Fruit fly (Drosophila melanogaster) whole organism, embryonic: ENCODE measurements around the gene Tg.

Experiments used
- Aef1 ChIP-seq: fragments of 200-800 bp; sonication (Bioruptor generic); IDR thresholded peaks from 3 replicates; pipeline ENCODE4 v1.3.6; 2022; ENCODE audit warnings: missing biosample characterization, missing genetic modification characterization
- B-H2 ChIP-seq: fragments of 200-800 bp; sonication (Bioruptor generic); optimal IDR thresholded peaks from 2 replicates; lab custom pipeline; 2018; ENCODE audit warnings: missing biosample characterization, mild to moderate bottlenecking, missing genetic modification characterization
- CG11695 ChIP-seq: fragments of 200-800 bp; sonication (Bioruptor generic); IDR thresholded peaks from 3 replicates; pipeline ENCODE4 v1.3.6; 2022; ENCODE audit warnings: missing biosample characterization, missing genetic modification characterization
- CG11723 ChIP-seq: fragments of 200-800 bp; sonication (Bioruptor generic); optimal IDR thresholded peaks from 2 replicates; lab custom pipeline; 2017; ENCODE audit warnings: missing biosample characterization, mild to moderate bottlenecking, missing genetic modification characterization
- CG12391 ChIP-seq: fragments of 200-800 bp; sonication (Bioruptor generic); optimal IDR thresholded peaks from 3 replicates; lab custom pipeline; 2018; ENCODE audit warnings: missing biosample characterization, mild to moderate bottlenecking, missing genetic modification characterization, moderate library complexity
- CG13424 ChIP-seq: fragments of 200-800 bp; sonication (Bioruptor generic); optimal IDR thresholded peaks from 2 replicates; lab custom pipeline; 2019; ENCODE audit warnings: missing biosample characterization, mild to moderate bottlenecking, missing genetic modification characterization, moderate library complexity
- CG15479 ChIP-seq: fragments of 200-800 bp; sonication (Bioruptor generic); optimal IDR thresholded peaks from 3 replicates; lab custom pipeline; 2019; ENCODE audit warnings: missing biosample characterization, mild to moderate bottlenecking, missing genetic modification characterization, moderate library complexity
- CG17361 ChIP-seq: fragments of 200-800 bp; sonication (Bioruptor generic); IDR thresholded peaks from 3 replicates; pipeline ENCODE4 v1.3.6; 2022; ENCODE audit warnings: missing biosample characterization, missing genetic modification characterization
- CG1832 ChIP-seq: fragments of 200-800 bp; sonication (Bioruptor generic); optimal IDR thresholded peaks from 2 replicates; lab custom pipeline; 2017; ENCODE audit warnings: missing biosample characterization, mild to moderate bottlenecking, missing genetic modification characterization, inconsistent platforms
- CG2129 ChIP-seq: fragments of 200-800 bp; sonication (Bioruptor generic); IDR thresholded peaks from 2 replicates; pipeline ENCODE4 v1.3.6; 2022; ENCODE audit warnings: missing biosample characterization, missing genetic modification characterization; ENCODE audit not compliant: partially characterized antibody
- CG2202 ChIP-seq: fragments of 200-800 bp; sonication (Bioruptor generic); optimal IDR thresholded peaks from 2 replicates; lab custom pipeline; 2018; ENCODE audit warnings: missing biosample characterization, mild to moderate bottlenecking, missing genetic modification characterization
- CG32532 ChIP-seq: fragments of 200-800 bp; sonication (Bioruptor generic); IDR thresholded peaks from 2 replicates; pipeline ENCODE4 v1.3.6; 2022; ENCODE audit warnings: missing biosample characterization, missing genetic modification characterization
- CG34422 ChIP-seq: fragments of 200-800 bp; sonication (Bioruptor generic); IDR thresholded peaks from 3 replicates; pipeline ENCODE4 v1.3.6; 2022; ENCODE audit warnings: missing biosample characterization, missing genetic modification characterization
- CG5180 ChIP-seq: fragments of 200-800 bp; sonication (Bioruptor generic); optimal IDR thresholded peaks from 3 replicates; lab custom pipeline; 2017; ENCODE audit warnings: missing biosample characterization, missing genetic modification characterization, mild to moderate bottlenecking, moderate library complexity, missing genetic modification reagents
- CG7271 ChIP-seq: fragments of 200-800 bp; sonication (Bioruptor generic); optimal IDR thresholded peaks from 2 replicates; lab custom pipeline; 2018; ENCODE audit warnings: missing biosample characterization, mild to moderate bottlenecking, missing genetic modification characterization, moderate library complexity
- CG7372 ChIP-seq: fragments of 200-800 bp; sonication (Bioruptor generic); IDR thresholded peaks from 2 replicates; pipeline ENCODE4 v1.3.6; 2022; ENCODE audit warnings: missing biosample characterization, missing genetic modification characterization
- CG7928 ChIP-seq: fragments of 200-800 bp; sonication (Bioruptor generic); optimal IDR thresholded peaks from 2 replicates; lab custom pipeline; 2017; ENCODE audit warnings: missing biosample characterization, mild to moderate bottlenecking, missing genetic modification characterization
- CG9437 ChIP-seq: fragments of 200-800 bp; sonication (Bioruptor generic); optimal IDR thresholded peaks from 2 replicates; lab custom pipeline; 2018; ENCODE audit warnings: missing biosample characterization, mild to moderate bottlenecking, missing genetic modification characterization
- CG9817 ChIP-seq: fragments of 200-800 bp; sonication (Bioruptor generic); optimal IDR thresholded peaks from 2 replicates; lab custom pipeline; 2018; ENCODE audit warnings: missing biosample characterization, mild to moderate bottlenecking, missing genetic modification characterization, moderate library complexity
- CTCF ChIP-seq: fragments of 200-800 bp; sonication (Bioruptor generic); optimal IDR thresholded peaks from 2 replicates; lab custom pipeline; 2017; ENCODE audit warnings: missing biosample characterization, mild to moderate bottlenecking, missing genetic modification characterization, moderate library complexity
- Dip2 ChIP-seq: fragments of 200-800 bp; sonication (Bioruptor generic); IDR thresholded peaks from 2 replicates; pipeline ENCODE4 v1.3.6; 2022; ENCODE audit warnings: missing biosample characterization, missing genetic modification characterization
- Dp ChIP-seq: fragments of 200-800 bp; sonication (Bioruptor generic); optimal IDR thresholded peaks from 2 replicates; lab custom pipeline; 2018; ENCODE audit warnings: missing biosample characterization, mild to moderate bottlenecking, missing genetic modification characterization, moderate library complexity
- Fer1 ChIP-seq: fragments of 200-800 bp; sonication (Bioruptor generic); optimal IDR thresholded peaks from 2 replicates; lab custom pipeline; 2017; ENCODE audit warnings: missing biosample characterization, mild to moderate bottlenecking, missing genetic modification characterization
- NC2α ChIP-seq: fragments of 200-800 bp; sonication (Bioruptor generic); optimal IDR thresholded peaks from 2 replicates; lab custom pipeline; 2016; ENCODE audit warnings: missing biosample characterization, missing genetic modification characterization
- NC2β ChIP-seq: fragments of 200-800 bp; sonication (Bioruptor generic); optimal IDR thresholded peaks from 2 replicates; lab custom pipeline; 2016; ENCODE audit warnings: missing biosample characterization, missing genetic modification characterization
- Nf-YC ChIP-seq: fragments of 200-800 bp; optimal IDR thresholded peaks from 3 replicates; lab custom pipeline; 2019; ENCODE audit warnings: missing biosample characterization, mild to moderate bottlenecking, missing genetic modification characterization, moderate library complexity
- Oaz ChIP-seq: fragments of 200-800 bp; sonication (Bioruptor generic); IDR thresholded peaks from 2 replicates; pipeline ENCODE4 v1.3.6; 2022; ENCODE audit warnings: missing biosample characterization, missing genetic modification characterization
- Opbp ChIP-seq: fragments of 200-800 bp; sonication (Bioruptor generic); IDR thresholded peaks from 3 replicates; pipeline ENCODE4 v1.3.6; 2022; ENCODE audit warnings: missing biosample characterization, missing genetic modification characterization; ENCODE audit not compliant: partially characterized antibody
- Pdp1 ChIP-seq, 2 experiments: fragments of 200-800 bp; sonication (Bioruptor generic); optimal IDR thresholded peaks; 3 replicates each; lab custom pipeline; 2016; ENCODE audit warnings: missing biosample characterization in 2 of 2, missing genetic modification characterization in 2 of 2, mild to moderate bottlenecking in 1 of 2, moderate library complexity in 1 of 2
- Spps ChIP-seq: fragments of 200-800 bp; sonication (Bioruptor generic); optimal IDR thresholded peaks from 2 replicates; lab custom pipeline; 2018; ENCODE audit warnings: missing biosample characterization, mild to moderate bottlenecking, missing genetic modification characterization
- Taf1 ChIP-seq: fragments of 200-800 bp; sonication (Bioruptor generic); IDR thresholded peaks from 2 replicates; pipeline ENCODE4 v1.3.6; 2022; ENCODE audit warnings: missing biosample characterization, missing genetic modification characterization
- Tbp ChIP-seq: fragments of >200 bp; optimal IDR thresholded peaks from 2 replicates; lab custom pipeline; 2018; ENCODE audit warnings: missing biosample characterization, missing genetic modification characterization
- Trl ChIP-seq, 3 experiments: fragments of >200 bp in 2 of 3; fragments of 200-800 bp in 1 of 3; sonication (Bioruptor generic) in 1 of 3; optimal IDR thresholded peaks; 2 replicates in 1 of 3; 3 replicates in 2 of 3; lab custom pipeline; 2016 to 2017; ENCODE audit warnings: missing biosample characterization in 1 of 3, missing genetic modification characterization in 1 of 3
- ash1 ChIP-seq: fragments of 200-800 bp; sonication (Bioruptor generic); optimal IDR thresholded peaks from 2 replicates; lab custom pipeline; 2018; ENCODE audit warnings: missing biosample characterization, mild to moderate bottlenecking, missing genetic modification characterization
- caup ChIP-seq: fragments of 200-800 bp; sonication (Bioruptor generic); optimal IDR thresholded peaks from 3 replicates; lab custom pipeline; 2017; ENCODE audit warnings: missing biosample characterization, mild to moderate bottlenecking, missing genetic modification characterization, moderate library complexity; ENCODE audit not compliant: severe bottlenecking
- crol ChIP-seq: fragments of 200-800 bp; sonication (Bioruptor generic); IDR thresholded peaks from 2 replicates; pipeline ENCODE4 v1.3.6; 2022; ENCODE audit warnings: missing biosample characterization, missing genetic modification characterization
- cwo ChIP-seq: fragments of 200-800 bp; sonication (Bioruptor generic); optimal IDR thresholded peaks from 3 replicates; lab custom pipeline; 2017; ENCODE audit warnings: missing biosample characterization, missing genetic modification characterization, mild to moderate bottlenecking, moderate library complexity, missing genetic modification reagents
- dpn ChIP-seq, 2 experiments: fragments of 200-800 bp; sonication (Bioruptor generic); optimal IDR thresholded peaks; 3 replicates each; lab custom pipeline; 2016; ENCODE audit warnings: missing biosample characterization in 2 of 2, missing genetic modification characterization in 2 of 2
- eyg ChIP-seq: fragments of 200-800 bp; sonication (Bioruptor generic); optimal IDR thresholded peaks from 3 replicates; lab custom pipeline; 2016; ENCODE audit warnings: missing biosample characterization, missing genetic modification characterization
- hkb ChIP-seq, 2 experiments: fragments of 200-800 bp in 1 of 2; fragments of >200 bp in 1 of 2; sonication (Bioruptor generic) in 1 of 2; IDR thresholded peaks in 1 of 2; optimal IDR thresholded peaks in 1 of 2; 2 replicates each; pipeline versions ENCODE4 v1.3.6 to Lab custom; 2017 to 2022; ENCODE audit warnings: missing biosample characterization in 1 of 2, missing genetic modification characterization in 1 of 2
- ken ChIP-seq: fragments of 200-800 bp; sonication (Bioruptor generic); IDR thresholded peaks from 3 replicates; pipeline ENCODE4 v1.3.6; 2022; ENCODE audit warnings: missing biosample characterization, missing genetic modification characterization
- mirr ChIP-seq: fragments of 200-800 bp; sonication (Bioruptor generic); optimal IDR thresholded peaks from 3 replicates; lab custom pipeline; 2018; ENCODE audit warnings: missing biosample characterization, mild to moderate bottlenecking, missing genetic modification characterization
- prd ChIP-seq, 3 experiments: fragments of >200 bp in 2 of 3; fragments of 200-800 bp in 1 of 3; sonication (Bioruptor generic) in 1 of 3; optimal IDR thresholded peaks in 2 of 3; IDR thresholded peaks in 1 of 3; 2 replicates in 2 of 3; 3 replicates in 1 of 3; pipeline versions ENCODE4 v1.3.6 to Lab custom; 2017 to 2022; ENCODE audit warnings: missing biosample characterization in 1 of 3, missing genetic modification characterization in 1 of 3
- vfl ChIP-seq: fragments of 200-800 bp; sonication (Bioruptor generic); optimal IDR thresholded peaks from 2 replicates; lab custom pipeline; 2016; ENCODE audit warnings: missing biosample characterization, missing genetic modification characterization
- wor ChIP-seq: fragments of 200-800 bp; sonication (Bioruptor generic); IDR thresholded peaks from 2 replicates; pipeline ENCODE4 v1.3.6; 2022; ENCODE audit warnings: missing biosample characterization, missing genetic modification characterization
- zfh1 ChIP-seq: fragments of 200-800 bp; sonication (Bioruptor generic); IDR thresholded peaks from 3 replicates; pipeline ENCODE4 v1.3.6; 2022; ENCODE audit warnings: missing biosample characterization, missing genetic modification characterization

Tg gene

dm6 chr2L:7965808-7966460 is 45.3 kb upstream of the Tg start (continued):
- no peak for TF ChIP-seq CG7372 (GFP tag; lab: Robert Waterston, UW)
- TF ChIP-seq Pdp1 (GFP tag; optimal IDR thresholded peaks at IDR 0.05; lab: Kevin White, UChicago) = peak in 1 of 2 experiments; percentile 7
- no peak for TF ChIP-seq Fer1
- no peak for TF ChIP-seq CG32532 (GFP tag; lab: Robert Waterston, UW)
- no peak for TF ChIP-seq NC2α
- no peak for TF ChIP-seq Taf1 (GFP tag; lab: Robert Waterston, UW)
- no peak for TF ChIP-seq CG9817 (tag; lab: Kevin White, UChicago)
- no peak for TF ChIP-seq CG2202
- TF ChIP-seq mirr (GFP tag; lab: Kevin White, UChicago) = no peak
- no peak for TF ChIP-seq CG7271 (tag; lab: Kevin White, UChicago)
- no peak for TF ChIP-seq caup (GFP tag; lab: Kevin White, UChicago)
- TF ChIP-seq CG15479 = no peak

DNA sequence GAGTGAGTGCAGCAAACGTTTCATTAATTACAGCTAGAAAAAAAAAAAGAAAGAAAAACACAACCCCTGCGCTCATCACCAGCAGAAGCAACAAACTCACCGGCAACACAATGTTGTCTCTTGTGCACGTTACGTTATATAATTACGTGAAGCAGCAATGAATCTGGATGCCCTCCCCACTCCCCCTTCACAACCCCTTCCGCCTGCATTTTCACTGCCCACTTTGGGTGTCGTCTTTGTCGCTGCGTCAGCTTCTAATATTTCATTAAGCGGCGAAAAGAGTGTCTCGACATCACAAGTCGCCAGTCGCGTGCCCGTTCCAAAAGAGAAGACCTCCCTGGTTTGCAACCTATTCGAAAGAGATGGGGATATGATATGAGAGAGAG is 44.8 kb upstream of the Tg start:
- TF ChIP-seq Dp (GFP tag; lab: Kevin White, UChicago) (no peak), CG9437 (GFP tag; lab: Kevin White, UChicago) (peak; percentile 74), ken (GFP tag; lab: Robert Waterston, UW) (no peak), CG17361 (GFP tag; lab: Robert Waterston, UW) (no peak), crol (peak; percentile 64), Nf-YC (tag; lab: Kevin White, UChicago) (peak; percentile 14), vfl (GFP tag; lab: Kevin White, UChicago) (no peak), ash1 (GFP tag; lab: Kevin White, UChicago) (no peak), Trl (optimal IDR thresholded peaks at IDR 0.05; lab: Kevin White, UChicago) (peak in 1 of 2 experiments; percentile 23), Trl (GFP tag; optimal IDR thresholded peaks at IDR 0.05; lab: Kevin White, UChicago) (no peak), Pdp1 (GFP tag; optimal IDR thresholded peaks at IDR 0.05; lab: Kevin White, UChicago) (peak in 1 of 2 experiments; percentile 79), CG5180 (peak; percentile 20), hkb (optimal IDR thresholded peaks at IDR 0.05; lab: Kevin White, UChicago) (no peak), hkb (GFP tag; IDR thresholded peaks at IDR 0.05; lab: Robert Waterston, UW) (no peak), CG11723 (no peak), CG1832 (GFP tag; lab: Kevin White, UChicago) (peak; percentile 56), CG34422 (GFP tag; lab: Robert Waterston, UW) (0 out of 3 replicates have a peak, but pooled peaks have one; percentile 10), cwo (peak; percentile 33), zfh1 (GFP tag; lab: Robert Waterston, UW) (0 out of 3 replicates have a peak, but pooled peaks have one; percentile 12), Tbp (GFP tag; lab: Kevin White, UChicago) (no peak)
- TF ChIP-seq, all 482 proteins: peak for 10

DNA sequence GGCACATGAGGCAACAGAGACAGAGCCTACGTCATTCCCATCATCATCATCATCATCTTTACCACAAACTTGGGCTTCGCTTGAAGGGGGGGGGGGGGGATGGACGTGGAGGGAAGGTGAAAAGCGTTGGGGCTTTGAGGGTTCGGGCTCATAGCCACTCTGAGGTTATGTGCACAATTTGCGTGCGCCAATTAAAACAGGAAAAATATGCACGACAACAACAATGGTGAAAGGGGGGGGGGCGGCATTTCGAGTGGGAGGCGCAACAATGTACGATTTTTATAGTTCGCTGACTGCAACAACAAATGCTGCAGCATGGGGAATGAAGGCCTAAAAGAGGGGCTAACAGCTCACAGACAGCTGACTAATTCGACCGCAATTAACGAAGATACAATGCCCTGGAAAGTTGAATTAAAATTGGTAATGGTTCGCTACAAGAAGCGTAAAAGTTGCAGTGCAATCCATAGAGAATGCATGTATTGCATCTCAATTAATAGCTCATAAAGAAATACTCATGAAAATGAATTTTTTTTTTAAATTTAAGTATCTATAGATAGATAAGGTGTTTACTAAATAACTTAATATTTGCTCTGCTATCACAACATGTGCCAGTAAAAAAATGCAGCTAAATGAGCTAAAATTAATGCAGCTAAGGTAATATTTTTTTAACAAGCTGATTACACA is 44.2 kb upstream of the Tg start:
- TF ChIP-seq CG12391 (tag; lab: Kevin White, UChicago) = no peak
- no peak for TF ChIP-seq CG11695 (GFP tag; lab: Robert Waterston, UW)
- no peak for TF ChIP-seq dpn (GFP tag; optimal IDR thresholded peaks at IDR 0.05; lab: Kevin White, UChicago)
- TF ChIP-seq Spps (tag; lab: Kevin White, UChicago) = no peak
- no peak for TF ChIP-seq NC2β (GFP tag; lab: Kevin White, UChicago)
- TF ChIP-seq B-H2 = no peak
- TF ChIP-seq Oaz (GFP tag; lab: Robert Waterston, UW) = no peak
- no peak for TF ChIP-seq Dip2 (GFP tag; lab: Robert Waterston, UW)
- no peak for TF ChIP-seq eyg
- TF ChIP-seq CG2129 (GFP tag; lab: Robert Waterston, UW) = no peak
- TF ChIP-seq CG13424 (tag; lab: Kevin White, UChicago) = no peak
- TF ChIP-seq Opbp (GFP tag; lab: Robert Waterston, UW) = no peak
- TF ChIP-seq crol = peak; percentile 67; the same call in 1 of the 2 replicates
- no peak for TF ChIP-seq CTCF (GFP tag; lab: Kevin White, UChicago)
- TF ChIP-seq prd (optimal IDR thresholded peaks at IDR 0.05; lab: Kevin White, UChicago) = no peak
- TF ChIP-seq prd (GFP tag; IDR thresholded peaks at IDR 0.05; lab: Robert Waterston, UW) = 0 out of 3 replicates have a peak, but pooled peaks have one; percentile 6
- TF ChIP-seq Aef1 (GFP tag; lab: Robert Waterston, UW) = no peak
- no peak for TF ChIP-seq CG7928 (GFP tag; lab: Kevin White, UChicago)
- no peak for TF ChIP-seq wor (GFP tag; lab: Robert Waterston, UW)
